Fruit fly (Drosophila melanogaster) whole organism, wandering third instar larva: ENCODE results near the gene CG43349.
A peak's percentile ranks its signal among the peaks of the same experiment; 100 is the strongest.

Experiments used
- Abd-B ChIP-seq: fragments of >200 bp; optimal IDR thresholded peaks from 2 replicates; lab custom pipeline; 2017; ENCODE audit warnings: missing biosample characterization, missing genetic modification characterization
- CG9705 ChIP-seq: fragments of 200-800 bp; sonication (Bioruptor generic); optimal IDR thresholded peaks from 2 replicates; lab custom pipeline; 2018; ENCODE audit warnings: missing biosample characterization, mild to moderate bottlenecking, missing genetic modification characterization
- Hr78 ChIP-seq: fragments of >200 bp; optimal IDR thresholded peaks from 2 replicates; lab custom pipeline; 2017; ENCODE audit warnings: missing biosample characterization, missing genetic modification characterization
- Myc ChIP-seq: fragments of >200 bp; optimal IDR thresholded peaks from 2 replicates; lab custom pipeline; 2017
- N ChIP-seq: fragments of >200 bp; optimal IDR thresholded peaks from 2 replicates; lab custom pipeline; 2018; ENCODE audit warnings: missing biosample characterization, missing external identifiers, missing genetic modification characterization
- Sp1 ChIP-seq: fragments of 200-800 bp; sonication (Bioruptor generic); optimal IDR thresholded peaks from 3 replicates; lab custom pipeline; 2019; ENCODE audit warnings: missing biosample characterization, mild to moderate bottlenecking, missing genetic modification characterization, moderate library complexity
- brk ChIP-seq: fragments of 200-800 bp; sonication (Bioruptor generic); optimal IDR thresholded peaks from 2 replicates; lab custom pipeline; 2016; ENCODE audit warnings: missing biosample characterization, mild to moderate bottlenecking, missing genetic modification characterization
- fru ChIP-seq: fragments of 200-800 bp; sonication (Bioruptor generic); optimal IDR thresholded peaks from 3 replicates; lab custom pipeline; 2016; ENCODE audit warnings: missing biosample characterization, mild to moderate bottlenecking, missing genetic modification characterization
- h ChIP-seq: fragments of 200-800 bp; sonication (Bioruptor generic); optimal IDR thresholded peaks from 3 replicates; lab custom pipeline; 2016; ENCODE audit warnings: missing biosample characterization, mild to moderate bottlenecking, missing genetic modification characterization
- psq ChIP-seq: fragments of 200-800 bp; sonication (Bioruptor generic); optimal IDR thresholded peaks from 3 replicates; lab custom pipeline; 2017; ENCODE audit warnings: missing biosample characterization, mild to moderate bottlenecking, missing genetic modification characterization, moderate library complexity
- usp ChIP-seq: fragments of >200 bp; optimal IDR thresholded peaks from 2 replicates; lab custom pipeline; 2017; ENCODE audit warnings: missing biosample characterization, missing genetic modification characterization
- woc ChIP-seq: sonication (Bioruptor generic); optimal IDR thresholded peaks from 2 replicates; lab custom pipeline; 2016; ENCODE audit warnings: missing biosample characterization, mild to moderate bottlenecking, missing genetic modification characterization

DNA sequence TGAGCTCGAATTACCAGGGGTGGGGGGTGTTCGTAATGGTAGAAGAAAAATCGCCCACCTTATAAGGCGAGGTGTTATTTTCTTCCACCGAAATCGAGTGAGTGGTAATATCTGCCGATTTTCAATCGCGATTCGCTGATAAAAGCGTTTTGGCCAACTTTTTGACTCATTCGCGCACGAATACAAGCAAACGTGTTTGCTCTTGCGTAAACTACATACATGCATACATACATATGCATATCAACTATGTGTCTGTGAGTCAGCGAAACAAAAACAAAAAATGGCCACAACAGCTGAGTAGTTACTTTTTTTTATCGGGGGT, 42.7 kb upstream of the CG43349 start:
- TF ChIP-seq fru (GFP tag; lab: Kevin White, UChicago) (peak; percentile 20), Myc (lab: Kevin White, UChicago) (no peak), CG9705 (GFP tag; lab: Kevin White, UChicago) (no peak), brk (GFP tag; lab: Kevin White, UChicago) (no peak), Hr78 (GFP tag; lab: Kevin White, UChicago) (no peak), psq (no peak), woc (GFP tag; lab: Kevin White, UChicago) (no peak), h (GFP tag; lab: Kevin White, UChicago) (no peak), Abd-B (GFP tag; lab: Kevin White, UChicago) (no peak), usp (no peak), N (GFP tag; lab: Kevin White, UChicago) (no peak), Sp1 (no peak)
